Worm (Caenorhabditis elegans) whole organism, midembryonic: ENCODE data around the gene F45G2.8.

Experiments
- T22C8.4 ChIP-seq: fragments of 200-800 bp; sonication (Bioruptor generic); IDR thresholded peaks from 2 replicates; pipeline ENCODE4 v1.3.6; 2022; ENCODE audit warnings: missing genetic modification characterization, missing compliant biosample characterization
- cog-1 ChIP-seq: sonication (generic microtip); optimal IDR thresholded peaks from 2 replicates; lab custom pipeline; 2016; ENCODE audit warnings: missing genetic modification characterization, missing compliant biosample characterization
- flt-1 ChIP-seq: fragments of 200-800 bp; sonication (Bioruptor generic); IDR thresholded peaks from 2 replicates; pipeline ENCODE4 v1.3.6; 2022; ENCODE audit warnings: missing genetic modification characterization, missing compliant biosample characterization
- klf-2 ChIP-seq: fragments of 200-800 bp; sonication (Bioruptor generic); conservative IDR thresholded peaks from 2 replicates; pipeline ENCODE4 v1.3.6; 2022; ENCODE audit warnings: missing genetic modification reagents, missing genetic modification characterization, missing compliant biosample characterization
- med-1 ChIP-seq: sonication (generic microtip); optimal IDR thresholded peaks from 2 replicates; lab custom pipeline; 2017; ENCODE audit warnings: missing genetic modification characterization, mild to moderate bottlenecking, missing compliant biosample characterization, antibody characterized with exemption, missing genetic modification reagents; ENCODE audit not compliant: insufficient read depth
- tab-1 ChIP-seq: fragments of 200-800 bp; sonication (Bioruptor generic); IDR thresholded peaks from 2 replicates; pipeline ENCODE4 v1.3.6; 2022; ENCODE audit warnings: missing genetic modification characterization, missing compliant biosample characterization
- ztf-23 ChIP-seq: fragments of 200-800 bp; sonication (Bioruptor generic); IDR thresholded peaks from 2 replicates; pipeline ENCODE4 v1.3.6; 2022; ENCODE audit warnings: missing genetic modification reagents, missing genetic modification characterization, missing compliant biosample characterization
- ztf-29 ChIP-seq: fragments of 200-800 bp; sonication (Bioruptor generic); IDR thresholded peaks from 2 replicates; pipeline ENCODE4 v1.3.6; 2022; ENCODE audit warnings: missing genetic modification reagents, missing genetic modification characterization, missing compliant biosample characterization

DNA sequence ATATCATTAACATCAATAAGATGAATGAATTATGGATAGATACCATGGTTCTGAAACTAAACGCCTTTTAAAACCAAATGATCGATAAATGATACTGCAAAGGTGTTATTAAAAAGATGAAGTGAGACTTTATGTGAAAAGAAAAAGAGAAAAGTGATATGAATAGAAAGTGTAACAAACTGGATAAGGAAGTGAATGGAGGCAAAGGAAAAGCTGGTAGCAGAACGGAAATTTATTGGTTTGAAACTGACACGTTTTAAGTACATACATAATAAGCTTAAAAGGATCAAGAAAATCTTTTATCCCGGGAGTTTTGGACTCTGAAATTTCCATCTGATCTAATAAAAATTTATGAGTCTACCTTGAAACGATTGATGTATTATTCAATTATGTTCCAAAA, 5.8 kb downstream of the F45G2.8 start, which contains the start of gene bli-5:
- TF ChIP-seq klf-2 (GFP tag; lab: Robert Waterston, UW) (no peak), flt-1 (GFP tag; lab: Robert Waterston, UW) (no peak), tab-1 (GFP tag; lab: Robert Waterston, UW) (no peak), ztf-23 (GFP tag; lab: Robert Waterston, UW) (no peak), ztf-29 (GFP tag; lab: Robert Waterston, UW) (no peak), T22C8.4 (GFP tag; lab: Robert Waterston, UW) (no peak), cog-1 (tag; lab: Kevin White, UChicago) (no peak), med-1 (GFP tag; lab: Kevin White, UChicago) (no peak)
